Fruit fly (Drosophila melanogaster) Kc167 (cell line): ENCODE data around the gene CG7872.

Experiments
- h ChIP-seq: fragments of >200 bp; optimal IDR thresholded peaks from 3 replicates; lab custom pipeline; 2018; ENCODE audit warnings: missing external identifiers
- psq ChIP-seq: fragments of >200 bp; optimal IDR thresholded peaks from 2 replicates; lab custom pipeline; 2017; ENCODE audit warnings: missing external identifiers
- ttk ChIP-seq: sonication (Bioruptor generic); optimal IDR thresholded peaks from 2 replicates; lab custom pipeline; 2017; ENCODE audit warnings: missing external identifiers

- TF ChIP-seq ttk (lab: Kevin White, UChicago) (no peak), h (lab: Kevin White, UChicago) (no peak), psq (no peak)
Measured at dm6 chrX:15617916-15618315, 39.9 kb downstream of the CG7872 start.
